Worm (Caenorhabditis elegans) whole organism, L1 larva: ENCODE data around the gene B0272.3.
A peak's percentile ranks its signal among the peaks of the same experiment; 100 is the strongest.

ENCODE experiments used
- C16A3.4 ChIP-seq: fragments of 150-350 bp; optimal IDR thresholded peaks from 2 replicates; lab custom pipeline; 2014; ENCODE audit warnings: missing biosample characterization, missing genetic modification characterization
- C34B4.2 ChIP-seq: sonication (generic microtip); optimal IDR thresholded peaks from 2 replicates; lab custom pipeline; 2017; ENCODE audit warnings: mild to moderate bottlenecking, missing genetic modification characterization, missing compliant biosample characterization
- ceh-63 ChIP-seq: fragments of 200-800 bp; sonication (Bioruptor generic); optimal IDR thresholded peaks from 2 replicates; lab custom pipeline; 2018; ENCODE audit warnings: mild to moderate bottlenecking, missing genetic modification characterization, missing compliant biosample characterization
- ceh-82 ChIP-seq, 3 experiments: fragments of 150-350 bp in 1 of 3; sonication (generic microtip) in 2 of 3; optimal IDR thresholded peaks; 2 replicates each; lab custom pipeline; 2014 to 2017; ENCODE audit warnings: missing biosample characterization in 3 of 3, missing genetic modification characterization in 3 of 3
- dpl-1 ChIP-seq, 3 experiments: fragments of 150-350 bp in 2 of 3; sonication (generic microtip) in 1 of 3; optimal IDR thresholded peaks; 2 replicates each; lab custom pipeline; 2014 to 2017; ENCODE audit warnings: missing biosample characterization in 3 of 3, missing genetic modification characterization in 3 of 3, missing genetic modification reagents in 3 of 3
- dsc-1 ChIP-seq: sonication (generic microtip); optimal IDR thresholded peaks from 2 replicates; lab custom pipeline; 2016; ENCODE audit warnings: mild to moderate bottlenecking, missing genetic modification characterization, missing compliant biosample characterization
- efl-1 ChIP-seq, 4 experiments: fragments of 150-350 bp; optimal IDR thresholded peaks in 3 of 4; peaks in 1 of 4; 1 replicate in 1 of 4; 2 replicates in 3 of 4; lab custom pipeline; 2014; ENCODE audit warnings: missing biosample characterization in 2 of 4, missing genetic modification characterization in 2 of 4, missing genetic modification reagents in 2 of 4
- efl-3 ChIP-seq: fragments of 200-800 bp; sonication (Bioruptor generic); optimal IDR thresholded peaks from 2 replicates; lab custom pipeline; 2018; ENCODE audit warnings: mild to moderate bottlenecking, missing genetic modification characterization, missing compliant biosample characterization
- egl-27 ChIP-seq, 2 experiments: fragments of 150-350 bp in 1 of 2; sonication (generic microtip); optimal IDR thresholded peaks; 3 replicates each; lab custom pipeline; 2017 to 2018; ENCODE audit warnings: missing biosample characterization in 2 of 2, missing genetic modification characterization in 2 of 2, missing genetic modification reagents in 2 of 2
- elt-2 ChIP-seq: sonication (generic microtip); optimal IDR thresholded peaks from 2 replicates; lab custom pipeline; 2016; ENCODE audit warnings: missing genetic modification characterization, mild to moderate bottlenecking, inconsistent platforms, missing compliant biosample characterization, missing genetic modification reagents
- ets-5 ChIP-seq: fragments of 200-800 bp; sonication (Bioruptor generic); IDR thresholded peaks from 2 replicates; pipeline ENCODE4 v1.3.6; 2022; ENCODE audit warnings: missing genetic modification characterization, missing compliant biosample characterization
- fkh-8 ChIP-seq: sonication (generic microtip); optimal IDR thresholded peaks from 2 replicates; lab custom pipeline; 2016; ENCODE audit warnings: mild to moderate bottlenecking, missing genetic modification characterization, missing compliant biosample characterization
- lin-14 ChIP-seq: fragments of 200-800 bp; sonication (Bioruptor generic); optimal IDR thresholded peaks from 2 replicates; lab custom pipeline; 2018; ENCODE audit warnings: mild to moderate bottlenecking, missing genetic modification characterization, moderate library complexity, missing compliant biosample characterization
- lin-35 ChIP-seq, 2 experiments: fragments of 150-350 bp; optimal IDR thresholded peaks; 2 replicates each; lab custom pipeline; 2014; ENCODE audit warnings: missing biosample characterization in 2 of 2, missing genetic modification characterization in 2 of 2, missing genetic modification reagents in 2 of 2
- lir-3 ChIP-seq: sonication (generic microtip); optimal IDR thresholded peaks from 2 replicates; lab custom pipeline; 2016; ENCODE audit warnings: mild to moderate bottlenecking, missing genetic modification characterization, moderate library complexity, missing compliant biosample characterization; ENCODE audit not compliant: poor library complexity
- lsy-2 ChIP-seq, 2 experiments: fragments of 150-350 bp; optimal IDR thresholded peaks; 2 replicates each; lab custom pipeline; 2014; ENCODE audit warnings: missing biosample characterization in 2 of 2, missing genetic modification characterization in 2 of 2
- mdl-1 ChIP-seq, 2 experiments: fragments of 150-350 bp; optimal IDR thresholded peaks; 2 replicates each; lab custom pipeline; 2014 to 2017; ENCODE audit warnings: missing biosample characterization in 2 of 2, missing genetic modification characterization in 2 of 2, inconsistent platforms in 1 of 2
- nhr-20 ChIP-seq: sonication (generic microtip); optimal IDR thresholded peaks from 2 replicates; lab custom pipeline; 2016; ENCODE audit warnings: mild to moderate bottlenecking, missing genetic modification characterization, missing compliant biosample characterization
- nhr-47 ChIP-seq: sonication (generic microtip); optimal IDR thresholded peaks from 2 replicates; lab custom pipeline; 2016; ENCODE audit warnings: mild to moderate bottlenecking, missing genetic modification characterization, moderate library complexity, missing compliant biosample characterization
- nhr-71 ChIP-seq: sonication (generic microtip); optimal IDR thresholded peaks from 2 replicates; lab custom pipeline; 2016; ENCODE audit warnings: mild to moderate bottlenecking, missing genetic modification characterization, moderate library complexity, missing compliant biosample characterization
- nhr-77 ChIP-seq: fragments of 150-350 bp; optimal IDR thresholded peaks from 2 replicates; lab custom pipeline; 2014; ENCODE audit warnings: missing biosample characterization, missing genetic modification characterization
- nhr-90 ChIP-seq: sonication (generic microtip); optimal IDR thresholded peaks from 2 replicates; lab custom pipeline; 2016; ENCODE audit warnings: mild to moderate bottlenecking, missing genetic modification characterization, missing compliant biosample characterization; ENCODE audit not compliant: poor library complexity
- skn-1 ChIP-seq: fragments of 150-350 bp; optimal IDR thresholded peaks from 2 replicates; lab custom pipeline; 2014; ENCODE audit warnings: missing biosample characterization, missing genetic modification characterization
- tbx-2 ChIP-seq: sonication (generic microtip); optimal IDR thresholded peaks from 2 replicates; lab custom pipeline; 2016; ENCODE audit warnings: missing genetic modification characterization, missing compliant biosample characterization
- unc-62 ChIP-seq: fragments of 150-350 bp; optimal IDR thresholded peaks from 2 replicates; lab custom pipeline; 2014; ENCODE audit warnings: missing biosample characterization, missing genetic modification reagents, missing genetic modification characterization
- unc-86 ChIP-seq: sonication (generic microtip); optimal IDR thresholded peaks from 2 replicates; lab custom pipeline; 2016; ENCODE audit warnings: missing genetic modification characterization, missing compliant biosample characterization
- unc-98 ChIP-seq: fragments of 200-800 bp; sonication (Bioruptor generic); IDR thresholded peaks from 2 replicates; pipeline ENCODE4 v1.3.6; 2022; ENCODE audit warnings: missing genetic modification characterization, missing compliant biosample characterization
- ztf-4 ChIP-seq: fragments of 150-350 bp; optimal IDR thresholded peaks from 2 replicates; lab custom pipeline; 2014; ENCODE audit warnings: missing biosample characterization, missing genetic modification characterization

Gene B0272.3

DNA sequence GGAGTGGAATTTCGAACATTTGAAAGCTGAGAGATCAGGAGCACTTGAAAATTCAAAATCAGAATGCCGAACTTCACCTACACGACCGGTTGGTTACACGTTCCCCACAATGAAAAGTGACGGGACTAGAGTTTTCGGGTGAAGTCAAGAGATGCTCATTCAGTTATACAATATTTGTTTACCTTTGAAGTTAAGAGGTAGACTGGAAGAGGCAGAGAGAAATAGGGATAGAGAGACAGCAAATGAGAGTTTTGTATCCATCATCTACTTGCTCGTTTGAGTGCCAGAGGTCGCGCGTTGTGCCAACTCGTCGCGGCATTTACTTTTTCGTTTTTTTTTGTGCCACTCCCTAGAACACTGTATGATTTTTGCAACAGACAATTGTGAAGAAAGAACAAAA lies 20.5 kb upstream of the B0272.3 start:
- no peak for TF ChIP-seq lsy-2 (tag; optimal IDR thresholded peaks at IDR 0.05; lab: Kevin White, UChicago)
- peak; percentile 12 for TF ChIP-seq lin-14 (GFP tag; lab: Kevin White, UChicago)
- TF ChIP-seq mdl-1 (tag; optimal IDR thresholded peaks at IDR 0.05; lab: Kevin White, UChicago): no peak
- TF ChIP-seq tbx-2 (tag; lab: Kevin White, UChicago): peak; percentile 39
- TF ChIP-seq lir-3: no peak
- TF ChIP-seq nhr-20 (tag; lab: Kevin White, UChicago): peak; percentile 10
- TF ChIP-seq nhr-77 (tag; lab: Kevin White, UChicago): peak; percentile 43
- no peak for TF ChIP-seq efl-1 (optimal IDR thresholded peaks at IDR 0.05; lab: Kevin White, UChicago)
- peak in 1 of 2 experiments; percentile 35 for TF ChIP-seq efl-1 (GFP tag; optimal IDR thresholded peaks at IDR 0.05 in 1 of 2; lab: Kevin White, UChicago)
- no peak for TF ChIP-seq C34B4.2 (tag; lab: Kevin White, UChicago)

DNA sequence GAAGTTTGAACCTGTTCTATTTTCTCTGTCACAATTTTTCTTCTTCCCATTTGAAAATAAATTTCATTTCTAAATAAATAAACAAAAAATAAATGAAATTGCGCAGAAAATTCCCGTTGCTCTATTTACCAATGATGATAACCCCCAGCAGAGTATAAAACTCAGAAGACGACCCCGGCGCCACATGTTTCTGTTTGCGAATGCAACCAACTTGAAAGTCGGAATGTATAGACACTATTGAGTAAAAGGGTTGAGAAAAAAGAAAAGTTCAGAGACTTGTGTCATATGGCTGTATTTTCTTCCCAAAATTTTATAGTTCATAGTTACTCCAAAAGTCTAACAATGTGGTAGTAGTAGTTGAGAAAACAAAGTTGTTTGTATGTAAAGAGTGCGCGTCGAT lies 19.6 kb upstream of the B0272.3 start:
- TF ChIP-seq nhr-77 (tag; lab: Kevin White, UChicago) (peak; percentile 20), dsc-1 (tag; lab: Kevin White, UChicago) (peak; percentile 35), mdl-1 (tag; optimal IDR thresholded peaks at IDR 0.05; lab: Kevin White, UChicago) (no peak), nhr-90 (tag; lab: Kevin White, UChicago) (no peak), unc-62 (GFP tag; lab: Kevin White, UChicago) (no peak), skn-1 (tag; lab: Kevin White, UChicago) (peak; percentile 1), efl-3 (GFP tag; lab: Kevin White, UChicago) (no peak), lin-14 (GFP tag; lab: Kevin White, UChicago) (peak; percentile 38)
- TF ChIP-seq, all 84 proteins: peak for 4

DNA sequence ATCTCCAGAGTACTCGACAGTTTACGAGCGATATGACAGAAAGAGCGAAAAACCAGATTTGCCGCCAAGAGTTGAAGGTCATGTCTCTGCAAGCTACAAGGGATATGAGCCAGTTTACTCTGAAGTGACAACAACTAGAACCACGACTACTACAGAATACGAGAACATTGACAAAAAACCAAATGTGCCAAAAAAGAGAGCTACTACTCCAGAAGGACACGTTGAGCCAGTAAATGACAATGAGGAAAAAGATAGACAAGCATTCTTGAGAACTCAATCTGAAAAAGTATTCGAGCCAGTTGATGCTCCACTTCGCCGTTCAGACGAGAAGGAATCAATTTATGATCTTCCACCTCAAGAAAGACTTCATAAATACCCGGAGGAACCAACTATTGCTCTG lies 13.9 kb upstream of the B0272.3 start:
- TF ChIP-seq C16A3.4 (tag; lab: Kevin White, UChicago): no peak
- no peak for TF ChIP-seq C34B4.2 (tag; lab: Kevin White, UChicago)
- TF ChIP-seq unc-86 (tag; lab: Kevin White, UChicago): no peak

DNA sequence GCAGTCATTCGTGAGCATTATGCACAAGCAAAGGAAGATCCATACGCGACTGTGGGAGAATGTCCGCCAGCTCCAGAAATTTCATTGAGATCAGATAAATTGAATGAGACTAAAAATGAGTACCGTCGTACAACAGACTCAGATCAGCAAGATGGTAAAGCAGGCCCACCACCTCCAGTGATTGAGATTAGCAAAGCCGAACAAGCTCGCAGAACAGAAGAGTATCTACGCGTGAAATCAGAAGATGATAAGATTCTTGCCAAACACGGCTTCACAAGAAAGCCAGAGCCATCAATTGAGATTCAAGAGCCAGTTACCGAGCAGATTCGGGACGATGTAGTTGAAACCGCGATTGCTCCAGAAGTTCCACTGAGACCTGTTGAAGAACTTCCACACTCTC lies 13.3 kb upstream of the B0272.3 start:
- TF ChIP-seq efl-1 (optimal IDR thresholded peaks at IDR 0.05; lab: Kevin White, UChicago): no peak
- peak in 1 of 2 experiments; percentile 90 for TF ChIP-seq efl-1 (GFP tag; optimal IDR thresholded peaks at IDR 0.05 in 1 of 2; lab: Kevin White, UChicago)
- TF ChIP-seq dpl-1 (GFP tag; optimal IDR thresholded peaks at IDR 0.05; lab: Kevin White, UChicago): no peak
- no peak for TF ChIP-seq nhr-47 (tag; lab: Kevin White, UChicago)
- no peak for TF ChIP-seq unc-98 (GFP tag; lab: Robert Waterston, UW)
- TF ChIP-seq ceh-63 (GFP tag; lab: Kevin White, UChicago): no peak

DNA sequence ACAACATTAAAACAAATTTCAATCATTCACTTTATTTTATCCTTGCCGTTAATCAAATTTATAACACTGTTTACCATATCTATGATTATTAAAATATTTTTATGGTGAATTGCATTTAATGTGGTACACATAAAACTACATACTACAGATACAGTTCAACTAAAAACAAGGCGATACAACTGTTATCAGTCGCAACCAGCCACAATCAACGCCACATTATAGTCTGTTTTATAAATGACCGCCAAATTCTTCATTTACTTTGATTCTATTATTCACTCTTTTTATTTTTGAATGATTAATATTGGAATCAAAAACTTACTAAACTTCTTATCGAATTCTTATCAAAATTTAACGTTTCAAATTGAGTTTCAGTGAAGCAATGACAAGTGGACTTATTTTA lies 3.2 kb upstream of the B0272.3 start, which contains the start of gene B0272.4:
TSS of gene B0272.4 (plus strand) at position 373 of the 400 bp plus-strand sequence.
- TF ChIP-seq ztf-4 (tag; lab: Kevin White, UChicago) (no peak), elt-2 (tag; lab: Kevin White, UChicago) (peak; percentile 89), efl-3 (GFP tag; lab: Kevin White, UChicago) (no peak), nhr-71 (tag; lab: Kevin White, UChicago) (peak; percentile 8), lin-35 (GFP tag; optimal IDR thresholded peaks at IDR 0.05; lab: Kevin White, UChicago) (peak in 1 of 2 experiments; percentile 29), ets-5 (no peak), dsc-1 (tag; lab: Kevin White, UChicago) (no peak), nhr-20 (tag; lab: Kevin White, UChicago) (peak; percentile 58), ceh-82 (tag; optimal IDR thresholded peaks at IDR 0.05; lab: Kevin White, UChicago) (no peak), lin-14 (GFP tag; lab: Kevin White, UChicago) (peak; percentile 7)

DNA sequence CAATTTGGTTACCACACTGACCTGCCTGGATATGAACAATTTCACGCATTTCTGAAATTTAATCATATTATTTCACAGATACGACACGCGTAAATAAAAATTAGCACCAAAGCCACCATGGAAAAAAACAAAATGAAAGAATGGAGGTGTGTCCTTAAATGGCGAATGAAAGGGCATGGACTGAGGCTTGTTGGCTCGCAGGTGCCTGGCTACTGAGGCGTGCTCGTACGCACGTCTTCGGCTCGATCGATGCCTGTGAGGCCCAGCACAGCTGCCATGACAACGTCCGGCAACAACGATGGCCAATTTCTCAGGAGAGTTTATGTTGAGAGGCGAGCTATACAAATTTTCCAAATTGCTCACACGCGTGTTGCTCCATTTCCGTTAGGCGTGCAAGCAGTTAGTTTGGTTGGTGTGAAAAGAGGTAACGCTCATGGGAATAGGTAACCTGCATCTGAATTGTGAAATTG lies 5.6 kb downstream of the B0272.3 start, which contains the start of gene tbb-4:
TSS of gene tbb-4 (minus strand) at position 51 of the 470 bp plus-strand sequence.
- TF ChIP-seq egl-27 (tag; optimal IDR thresholded peaks at IDR 0.05; lab: Kevin White, UChicago) (no peak), fkh-8 (tag; lab: Kevin White, UChicago) (peak; percentile 80)
- TF ChIP-seq, all 84 proteins: peak for 1
